Fruit fly (Drosophila melanogaster) whole organism, embryonic: ENCODE measurements around the gene Cyp9f2.

Experiments
- Adf1 ChIP-seq: fragments of 200-800 bp; sonication (Bioruptor generic); IDR thresholded peaks from 2 replicates; pipeline ENCODE4 v1.3.6; 2022; ENCODE audit warnings: missing biosample characterization, missing genetic modification characterization
- CG10321 ChIP-seq: fragments of 200-800 bp; sonication (Bioruptor generic); IDR thresholded peaks from 2 replicates; pipeline ENCODE4 v1.3.6; 2022; ENCODE audit warnings: missing biosample characterization, missing genetic modification characterization
- CG12155 ChIP-seq: fragments of 200-800 bp; sonication (Bioruptor generic); optimal IDR thresholded peaks from 3 replicates; lab custom pipeline; 2016; ENCODE audit warnings: missing biosample characterization, missing genetic modification characterization
- CG12769 ChIP-seq: fragments of 200-800 bp; sonication (Bioruptor generic); optimal IDR thresholded peaks from 2 replicates; lab custom pipeline; 2019; ENCODE audit warnings: missing biosample characterization, mild to moderate bottlenecking, missing genetic modification characterization, moderate library complexity
- CG13624 ChIP-seq: fragments of 200-800 bp; sonication (Bioruptor generic); optimal IDR thresholded peaks from 2 replicates; lab custom pipeline; 2016; ENCODE audit warnings: missing biosample characterization, missing genetic modification characterization
- CG13894 ChIP-seq: fragments of 200-800 bp; sonication (Bioruptor generic); optimal IDR thresholded peaks from 3 replicates; lab custom pipeline; 2018; ENCODE audit warnings: missing biosample characterization, mild to moderate bottlenecking, missing genetic modification characterization, moderate library complexity
- CG14014 ChIP-seq: fragments of 200-800 bp; sonication (Bioruptor generic); IDR thresholded peaks from 2 replicates; pipeline ENCODE4 v1.3.6; 2022; ENCODE audit warnings: missing biosample characterization, missing genetic modification characterization
- CG14965 ChIP-seq: fragments of 200-800 bp; sonication (Bioruptor generic); optimal IDR thresholded peaks from 2 replicates; lab custom pipeline; 2016; ENCODE audit warnings: missing biosample characterization, missing genetic modification characterization, borderline replicate concordance
- CG17612 ChIP-seq: fragments of 200-800 bp; sonication (Bioruptor generic); IDR thresholded peaks from 2 replicates; pipeline ENCODE4 v1.3.6; 2022; ENCODE audit warnings: missing biosample characterization, missing genetic modification characterization
- CG17912 ChIP-seq: fragments of 200-800 bp; sonication (Bioruptor generic); optimal IDR thresholded peaks from 2 replicates; lab custom pipeline; 2018; ENCODE audit warnings: missing biosample characterization, mild to moderate bottlenecking, missing genetic modification characterization
- CG18262 ChIP-seq: fragments of 200-800 bp; optimal IDR thresholded peaks from 3 replicates; lab custom pipeline; 2019; ENCODE audit warnings: missing biosample characterization, mild to moderate bottlenecking, missing genetic modification characterization, moderate library complexity
- CG18599 ChIP-seq: fragments of 200-800 bp; sonication (Bioruptor generic); optimal IDR thresholded peaks from 3 replicates; lab custom pipeline; 2017; ENCODE audit warnings: missing biosample characterization, missing genetic modification characterization, mild to moderate bottlenecking, moderate library complexity, missing genetic modification reagents
- CG2116 ChIP-seq: fragments of 200-800 bp; sonication (Bioruptor generic); optimal IDR thresholded peaks from 3 replicates; lab custom pipeline; 2018; ENCODE audit warnings: missing biosample characterization, mild to moderate bottlenecking, missing genetic modification characterization
- CG2678 ChIP-seq: fragments of 200-800 bp; sonication (Bioruptor generic); optimal IDR thresholded peaks from 3 replicates; lab custom pipeline; 2019; ENCODE audit warnings: missing biosample characterization, mild to moderate bottlenecking, missing genetic modification characterization, moderate library complexity
- CG3163 ChIP-seq: fragments of 200-800 bp; sonication (Bioruptor generic); optimal IDR thresholded peaks from 3 replicates; lab custom pipeline; 2016; ENCODE audit warnings: missing biosample characterization, missing genetic modification characterization
- CG32532 ChIP-seq: fragments of 200-800 bp; sonication (Bioruptor generic); IDR thresholded peaks from 2 replicates; pipeline ENCODE4 v1.3.6; 2022; ENCODE audit warnings: missing biosample characterization, missing genetic modification characterization
- CG34224 ChIP-seq: fragments of 200-800 bp; sonication (Bioruptor generic); IDR thresholded peaks from 3 replicates; pipeline ENCODE4 v1.3.6; 2022; ENCODE audit warnings: missing biosample characterization, missing genetic modification characterization; ENCODE audit not compliant: partially characterized antibody
- CG3838 ChIP-seq: fragments of 200-800 bp; sonication (Bioruptor generic); optimal IDR thresholded peaks from 3 replicates; lab custom pipeline; 2016; ENCODE audit warnings: missing biosample characterization, missing genetic modification characterization
- CG9932 ChIP-seq: fragments of 200-800 bp; sonication (Bioruptor generic); IDR thresholded peaks from 2 replicates; pipeline ENCODE4 v1.3.6; 2022; ENCODE audit warnings: missing biosample characterization, missing genetic modification characterization
- D19B ChIP-seq: fragments of 200-800 bp; sonication (Bioruptor generic); optimal IDR thresholded peaks from 2 replicates; lab custom pipeline; 2017; ENCODE audit warnings: missing biosample characterization, mild to moderate bottlenecking, missing genetic modification characterization
- Dfd ChIP-seq, 2 experiments: fragments of >200 bp; optimal IDR thresholded peaks; 2 replicates each; lab custom pipeline; 2017; ENCODE audit warnings: missing biosample characterization in 2 of 2, missing genetic modification characterization in 2 of 2
- Dip3 ChIP-seq: fragments of 200-800 bp; sonication (Bioruptor generic); optimal IDR thresholded peaks from 3 replicates; lab custom pipeline; 2016; ENCODE audit warnings: missing biosample characterization, missing genetic modification characterization
- Drgx ChIP-seq: fragments of 200-800 bp; sonication (Bioruptor generic); IDR thresholded peaks from 2 replicates; pipeline ENCODE4 v1.3.6; 2022; ENCODE audit warnings: missing biosample characterization, missing genetic modification characterization
- Fer3 ChIP-seq: fragments of 200-800 bp; sonication (Bioruptor generic); optimal IDR thresholded peaks from 2 replicates; lab custom pipeline; 2018; ENCODE audit warnings: missing biosample characterization, mild to moderate bottlenecking, missing genetic modification characterization, moderate library complexity
- Hr51 ChIP-seq, 2 experiments: fragments of 200-800 bp; sonication (Bioruptor generic); optimal IDR thresholded peaks; 2 replicates in 1 of 2; 3 replicates in 1 of 2; lab custom pipeline; 2016 to 2018; ENCODE audit warnings: missing biosample characterization in 2 of 2, missing genetic modification characterization in 2 of 2, mild to moderate bottlenecking in 1 of 2, moderate library complexity in 1 of 2
- Hr78 ChIP-seq, 2 experiments: fragments of 200-800 bp in 1 of 2; fragments of >200 bp in 1 of 2; sonication (Bioruptor generic) in 1 of 2; optimal IDR thresholded peaks; 2 replicates each; lab custom pipeline; 2017 to 2019; ENCODE audit warnings: missing biosample characterization in 2 of 2, missing genetic modification characterization in 2 of 2, mild to moderate bottlenecking in 1 of 2, moderate library complexity in 1 of 2
- Meics ChIP-seq: fragments of 200-800 bp; sonication (Bioruptor generic); optimal IDR thresholded peaks from 2 replicates; lab custom pipeline; 2017; ENCODE audit warnings: missing biosample characterization, mild to moderate bottlenecking, missing genetic modification characterization
- PHDP ChIP-seq: fragments of 200-800 bp; sonication (Bioruptor generic); optimal IDR thresholded peaks from 3 replicates; lab custom pipeline; 2018; ENCODE audit warnings: missing biosample characterization, mild to moderate bottlenecking, missing genetic modification characterization, moderate library complexity
- Rfx ChIP-seq: fragments of 200-800 bp; sonication (Bioruptor generic); IDR thresholded peaks from 2 replicates; pipeline ENCODE4 v1.3.6; 2022; ENCODE audit warnings: missing biosample characterization, missing genetic modification characterization
- Trl ChIP-seq, 3 experiments: fragments of >200 bp in 2 of 3; fragments of 200-800 bp in 1 of 3; sonication (Bioruptor generic) in 1 of 3; optimal IDR thresholded peaks; 2 replicates in 1 of 3; 3 replicates in 2 of 3; lab custom pipeline; 2016 to 2017; ENCODE audit warnings: missing biosample characterization in 1 of 3, missing genetic modification characterization in 1 of 3
- Xbp1 ChIP-seq: fragments of 200-800 bp; sonication (Bioruptor generic); optimal IDR thresholded peaks from 3 replicates; lab custom pipeline; 2016; ENCODE audit warnings: missing biosample characterization, mild to moderate bottlenecking, missing genetic modification characterization
- dmrt99B ChIP-seq: fragments of 200-800 bp; sonication (Bioruptor generic); optimal IDR thresholded peaks from 2 replicates; lab custom pipeline; 2018; ENCODE audit warnings: missing biosample characterization, mild to moderate bottlenecking, missing genetic modification characterization, moderate library complexity
- gt ChIP-seq: fragments of 200-800 bp; sonication (Bioruptor generic); IDR thresholded peaks from 2 replicates; pipeline ENCODE4 v1.3.6; 2022; ENCODE audit warnings: missing biosample characterization, missing genetic modification characterization
- ind ChIP-seq: fragments of 200-800 bp; sonication (Bioruptor generic); optimal IDR thresholded peaks from 3 replicates; lab custom pipeline; 2016; ENCODE audit warnings: missing biosample characterization, missing genetic modification characterization
- lbe ChIP-seq: fragments of 200-800 bp; sonication (Bioruptor generic); optimal IDR thresholded peaks from 2 replicates; lab custom pipeline; 2016; ENCODE audit warnings: missing biosample characterization, mild to moderate bottlenecking, missing genetic modification characterization
- lmd ChIP-seq: fragments of 200-800 bp; sonication (Bioruptor generic); IDR thresholded peaks from 2 replicates; pipeline ENCODE4 v1.3.6; 2022; ENCODE audit warnings: missing biosample characterization, missing genetic modification characterization
- nerfin-2 ChIP-seq: fragments of 200-800 bp; sonication (Bioruptor generic); IDR thresholded peaks from 2 replicates; pipeline ENCODE4 v1.3.6; 2022; ENCODE audit warnings: missing biosample characterization, missing genetic modification characterization; ENCODE audit not compliant: partially characterized antibody
- onecut ChIP-seq: fragments of 200-800 bp; sonication (Bioruptor generic); IDR thresholded peaks from 2 replicates; pipeline ENCODE4 v1.3.6; 2022; ENCODE audit warnings: missing biosample characterization, missing genetic modification characterization
- salm ChIP-seq: fragments of 200-800 bp; sonication (Bioruptor generic); optimal IDR thresholded peaks from 2 replicates; lab custom pipeline; 2018; ENCODE audit warnings: missing biosample characterization, mild to moderate bottlenecking, missing genetic modification characterization
- sd ChIP-seq: fragments of 200-800 bp; sonication (Bioruptor generic); optimal IDR thresholded peaks from 3 replicates; lab custom pipeline; 2018; ENCODE audit warnings: missing biosample characterization, mild to moderate bottlenecking, missing genetic modification characterization, moderate library complexity
- sens ChIP-seq: fragments of 200-800 bp; sonication (Bioruptor generic); peaks from one replicate; lab custom pipeline; 2016; ENCODE audit warnings: missing biosample characterization, missing genetic modification characterization
- sima ChIP-seq: fragments of 200-800 bp; sonication (Bioruptor generic); optimal IDR thresholded peaks from 2 replicates; lab custom pipeline; 2016; ENCODE audit warnings: missing biosample characterization, missing genetic modification characterization
- sqz ChIP-seq: fragments of 200-800 bp; sonication (Bioruptor generic); optimal IDR thresholded peaks from 3 replicates; lab custom pipeline; 2018; ENCODE audit warnings: missing biosample characterization, mild to moderate bottlenecking, missing genetic modification characterization
- sug ChIP-seq: fragments of 200-800 bp; optimal IDR thresholded peaks from 2 replicates; lab custom pipeline; 2019; ENCODE audit warnings: missing biosample characterization, mild to moderate bottlenecking, missing genetic modification characterization, moderate library complexity
- unpg ChIP-seq: fragments of 200-800 bp; sonication (Bioruptor generic); optimal IDR thresholded peaks from 3 replicates; lab custom pipeline; 2018; ENCODE audit warnings: missing biosample characterization, mild to moderate bottlenecking, missing genetic modification characterization, moderate library complexity
- wdn ChIP-seq: fragments of 200-800 bp; sonication (Bioruptor generic); IDR thresholded peaks from 2 replicates; pipeline ENCODE4 v1.3.6; 2022; ENCODE audit warnings: missing biosample characterization, missing genetic modification characterization
- wek ChIP-seq: fragments of 200-800 bp; sonication (Bioruptor generic); optimal IDR thresholded peaks from 3 replicates; lab custom pipeline; 2018; ENCODE audit warnings: missing biosample characterization, mild to moderate bottlenecking, missing genetic modification characterization, moderate library complexity

The Cyp9f2 gene

dm6 chr3R:12442601-12443533 is 37.0 kb upstream of the Cyp9f2 start (continued):
- TF ChIP-seq CG3838 (GFP tag; lab: Kevin White, UChicago) (no peak), CG2116 (GFP tag; lab: Kevin White, UChicago) (no peak), nerfin-2 (GFP tag; lab: Robert Waterston, UW) (no peak), Adf1 (no peak), CG17912 (GFP tag; lab: Kevin White, UChicago) (no peak), CG3163 (GFP tag; lab: Kevin White, UChicago) (peak; percentile 4), CG2678 (peak; percentile 68), CG10321 (GFP tag; lab: Robert Waterston, UW) (peak; percentile 76), wek (GFP tag; lab: Kevin White, UChicago) (no peak), CG14014 (0 out of 2 replicates have a peak, but pooled peaks have one; percentile 26), CG17612 (no peak), CG13624 (GFP tag; lab: Kevin White, UChicago) (no peak), CG14965 (no peak), PHDP (peak; percentile 55), Dfd (GFP tag; optimal IDR thresholded peaks at IDR 0.05; lab: Kevin White, UChicago) (no peak), salm (no peak), dmrt99B (tag; lab: Kevin White, UChicago) (peak; percentile 39), Xbp1 (GFP tag; lab: Kevin White, UChicago) (peak; percentile 8), Rfx (GFP tag; lab: Robert Waterston, UW) (peak; percentile 44), Trl (optimal IDR thresholded peaks at IDR 0.05; lab: Kevin White, UChicago) (peak; percentile 15 to 76), Trl (GFP tag; optimal IDR thresholded peaks at IDR 0.05; lab: Kevin White, UChicago) (no peak), sima (GFP tag; lab: Kevin White, UChicago) (no peak), gt (GFP tag; lab: Robert Waterston, UW) (no peak), Hr78 (GFP tag; optimal IDR thresholded peaks at IDR 0.05; lab: Kevin White, UChicago) (peak in 1 of 2 experiments; percentile 21), CG18599 (GFP tag; lab: Kevin White, UChicago) (peak; percentile 67), ind (GFP tag; lab: Kevin White, UChicago) (peak; percentile 39), sug (tag; lab: Kevin White, UChicago) (peak; percentile 6), Fer3 (tag; lab: Kevin White, UChicago) (peak; percentile 35), Drgx (GFP tag; lab: Robert Waterston, UW) (peak; percentile 55), CG34224 (GFP tag; lab: Robert Waterston, UW) (0 out of 3 replicates have a peak, but pooled peaks have one; percentile 8), wdn (GFP tag; lab: Robert Waterston, UW) (no peak), sd (tag; lab: Kevin White, UChicago) (peak; percentile 22), Meics (GFP tag; lab: Kevin White, UChicago) (peak; percentile 60), lbe (GFP tag; lab: Kevin White, UChicago) (peak; percentile 67), unpg (GFP tag; lab: Kevin White, UChicago) (peak; percentile 34), onecut (no peak), Hr51 (GFP tag; optimal IDR thresholded peaks at IDR 0.05; lab: Kevin White, UChicago) (peak in 1 of 2 experiments; percentile 63), CG18262 (peak; percentile 21), CG9932 (GFP tag; lab: Robert Waterston, UW) (peak; percentile 59), CG12155 (GFP tag; lab: Kevin White, UChicago) (peak; percentile 6), sens (GFP tag; lab: Kevin White, UChicago) (peak; percentile 79), sqz (no peak), D19B (GFP tag; lab: Kevin White, UChicago) (peak; percentile 23), CG32532 (GFP tag; lab: Robert Waterston, UW) (peak; percentile 45), Dip3 (peak; percentile 25), lmd (GFP tag; lab: Robert Waterston, UW) (peak; percentile 24; the same call in 1 of the 2 replicates), CG12769 (tag; lab: Kevin White, UChicago) (peak; percentile 36), CG13894 (peak; percentile 34)
